Worm (Caenorhabditis elegans): Measurements from ENCODE around the gene K02E10.7.

Gene K02E10.7

DNA sequence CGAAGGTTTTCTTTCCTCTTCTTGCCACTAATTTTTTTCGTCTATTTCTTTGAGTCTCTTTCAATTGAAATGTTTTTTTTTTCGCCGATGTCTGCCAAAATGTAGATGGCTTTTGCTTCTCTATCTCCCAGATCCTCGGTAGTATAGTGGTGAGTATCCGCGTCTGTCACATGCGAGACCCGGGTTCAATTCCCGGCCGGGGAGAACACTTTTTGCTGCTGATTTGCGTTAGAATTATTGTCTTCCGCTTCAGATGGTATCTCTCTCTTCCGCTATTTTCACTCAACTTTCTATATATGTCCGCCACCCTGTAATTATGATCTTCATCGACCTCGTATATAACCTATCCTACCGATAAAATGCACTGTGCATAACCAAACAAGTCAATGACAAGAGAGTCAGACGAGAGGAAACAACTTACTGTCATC, 45.1 kb upstream of the K02E10.7 start (continued):
- peak; percentile 66 for TF ChIP-seq pha-2 (tag; optimal IDR thresholded peaks at IDR 0.05)
- TF ChIP-seq zip-5 (tag; optimal IDR thresholded peaks at IDR 0.05) = no peak
- peak; percentile 39 for TF ChIP-seq nfya-1 (tag; optimal IDR thresholded peaks at IDR 0.05)
- peak; percentile 65 for TF ChIP-seq sdc-2 (tag; optimal IDR thresholded peaks at IDR 0.05)
- TF ChIP-seq hlh-8 (tag; optimal IDR thresholded peaks at IDR 0.05) = no peak
- TF ChIP-seq unc-86 (tag; optimal IDR thresholded peaks at IDR 0.05) = peak; percentile 46
- TF ChIP-seq pqm-1 (tag; optimal IDR thresholded peaks at IDR 0.05) = peak; percentile 39
- no peak for TF ChIP-seq pax-1 (tag; optimal IDR thresholded peaks at IDR 0.05)
- TF ChIP-seq nhr-11 (tag; optimal IDR thresholded peaks at IDR 0.05) = no peak
- TF ChIP-seq lin-11 (tag; optimal IDR thresholded peaks at IDR 0.05) = peak; percentile 52
- TF ChIP-seq ahr-1 (tag; optimal IDR thresholded peaks at IDR 0.05) = no peak
- TF ChIP-seq hlh-15 (tag; optimal IDR thresholded peaks at IDR 0.05) = peak; percentile 46
- TF ChIP-seq hlh-6 (tag; optimal IDR thresholded peaks at IDR 0.05) = no peak
- no peak for TF ChIP-seq Y22D7AL.16 (tag; optimal IDR thresholded peaks at IDR 0.05)
- TF ChIP-seq nhr-232 (tag; optimal IDR thresholded peaks at IDR 0.05) = peak; percentile 30
- peak; percentile 66 for TF ChIP-seq madf-2 (tag; optimal IDR thresholded peaks at IDR 0.05)
- no peak for TF ChIP-seq pag-3 (tag; optimal IDR thresholded peaks at IDR 0.05; ENCODE audit: borderline replicate concordance)
- TF ChIP-seq mec-3 (tag; optimal IDR thresholded peaks at IDR 0.05; ENCODE audit: borderline replicate concordance) = no peak
- no peak for TF ChIP-seq K02D7.2 (tag; optimal IDR thresholded peaks at IDR 0.05)
- peak; percentile 11 for TF ChIP-seq gmeb-2 (tag; optimal IDR thresholded peaks at IDR 0.05)
- TF ChIP-seq dve-1 (tag; optimal IDR thresholded peaks at IDR 0.05) = no peak
- TF ChIP-seq tbx-2 (tag; optimal IDR thresholded peaks at IDR 0.05) = peak; percentile 69
- TF ChIP-seq tbx-7 (tag; optimal IDR thresholded peaks at IDR 0.05) = no peak
- TF ChIP-seq sox-2 (GFP tag; IDR thresholded peaks at IDR 0.05) = peak; percentile 29; the same call in 1 of the 2 replicates
- TF ChIP-seq odd-2 (tag; optimal IDR thresholded peaks at IDR 0.05) = no peak
- TF ChIP-seq che-1 (tag; optimal IDR thresholded peaks at IDR 0.05) = peak; percentile 68
- TF ChIP-seq T23F11.4 (GFP tag; optimal IDR thresholded peaks at IDR 0.05) = peak; percentile 5

DNA sequence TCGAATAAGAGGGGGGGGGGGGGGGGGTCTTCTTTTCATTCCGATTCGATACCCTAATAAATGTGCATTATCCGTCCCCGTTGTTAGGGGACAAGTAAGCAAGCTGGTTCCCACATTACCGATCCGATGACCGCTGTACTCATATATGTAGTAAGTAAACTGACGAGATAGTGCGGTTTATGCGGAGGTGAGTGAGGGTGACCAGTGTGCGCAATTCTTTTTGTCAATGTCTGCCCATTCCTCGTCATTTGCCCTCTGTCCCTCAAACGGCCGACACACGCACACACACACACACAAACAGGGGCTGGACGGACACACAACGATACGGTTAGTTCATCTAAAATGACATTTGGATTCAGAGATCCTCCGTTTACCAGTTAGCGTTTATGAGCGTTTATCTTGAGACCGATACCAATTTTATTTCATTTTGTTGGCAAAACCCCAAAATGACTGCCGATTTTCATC, 43.9 kb upstream of the K02E10.7 start, which contains the start of gene aat-3:
aat-3 (plus strand) TSS at position 51 of the 465 bp plus-strand sequence.
- TF ChIP-seq ref-2 (tag; optimal IDR thresholded peaks at IDR 0.05) = peak; percentile 34
- no peak for TF ChIP-seq odd-2 (tag; optimal IDR thresholded peaks at IDR 0.05)
- TF ChIP-seq nhr-232 (tag; optimal IDR thresholded peaks at IDR 0.05) = no peak
- peak; percentile 45 for TF ChIP-seq ceh-34 (tag; optimal IDR thresholded peaks at IDR 0.05)
- TF ChIP-seq sox-2 (GFP tag; IDR thresholded peaks at IDR 0.05) = no peak
- peak; percentile 18 for TF ChIP-seq nfya-1 (tag; optimal IDR thresholded peaks at IDR 0.05)
- TF ChIP-seq fkh-6 (tag; optimal IDR thresholded peaks at IDR 0.05) = peak; percentile 36
- no peak for TF ChIP-seq ceh-48 (tag; optimal IDR thresholded peaks at IDR 0.05)
- TF ChIP-seq ceh-31 (tag; optimal IDR thresholded peaks at IDR 0.05) = peak; percentile 42
- TF ChIP-seq pros-1 (tag; optimal IDR thresholded peaks at IDR 0.05) = peak; percentile 23
- TF ChIP-seq tbx-2 (tag; optimal IDR thresholded peaks at IDR 0.05) = peak; percentile 17
- no peak for TF ChIP-seq unc-3 (GFP tag; conservative IDR thresholded peaks at IDR 0.05)
- TF ChIP-seq unc-3 (tag; optimal IDR thresholded peaks at IDR 0.05) = no peak
- TF ChIP-seq rnt-1 (tag; optimal IDR thresholded peaks at IDR 0.05) = peak; percentile 1
- TF ChIP-seq C08G9.2 (tag; optimal IDR thresholded peaks at IDR 0.05) = no peak
- TF ChIP-seq ceh-6 (GFP tag; optimal IDR thresholded peaks at IDR 0.05) = peak; percentile 47
- peak; percentile 19 for TF ChIP-seq ceh-19 (GFP tag; optimal IDR thresholded peaks at IDR 0.05)

- TF ChIP-seq unc-86 (tag; optimal IDR thresholded peaks at IDR 0.05) = no peak
- no peak for TF ChIP-seq ceh-31 (tag; optimal IDR thresholded peaks at IDR 0.05)
- TF ChIP-seq mec-3 (tag; optimal IDR thresholded peaks at IDR 0.05; ENCODE audit: borderline replicate concordance) = no peak
- TF ChIP-seq zip-5 (tag; optimal IDR thresholded peaks at IDR 0.05) = no peak
- TF ChIP-seq hlh-15 (tag; optimal IDR thresholded peaks at IDR 0.05) = no peak
- no peak for TF ChIP-seq pag-3 (tag; optimal IDR thresholded peaks at IDR 0.05; ENCODE audit: borderline replicate concordance)
- no peak for TF ChIP-seq unc-3 (GFP tag; conservative IDR thresholded peaks at IDR 0.05)
- no peak for TF ChIP-seq unc-3 (tag; optimal IDR thresholded peaks at IDR 0.05)
- TF ChIP-seq T23F11.4 (GFP tag; optimal IDR thresholded peaks at IDR 0.05) = no peak
Observed at ce11 chrX:2551450-2551849, 43.1 kb upstream of the K02E10.7 start.

All from whole organism, late embryonic.